Worm (Caenorhabditis elegans) whole organism, early embryonic: Measurements from ENCODE around the gene immp-2.
A peak's percentile ranks its signal among the peaks of the same experiment; 100 is the strongest.

ENCODE experiments used
- B0310.2 ChIP-seq: sonication (generic microtip); optimal IDR thresholded peaks from 2 replicates; lab custom pipeline; 2016; ENCODE audit warnings: mild to moderate bottlenecking, missing genetic modification characterization, missing compliant biosample characterization
- F13C5.2 ChIP-seq: sonication (generic microtip); optimal IDR thresholded peaks from 2 replicates; lab custom pipeline; 2017; ENCODE audit warnings: mild to moderate bottlenecking, missing genetic modification characterization, inconsistent platforms, missing compliant biosample characterization
- aly-1 ChIP-seq: sonication (generic microtip); optimal IDR thresholded peaks from 2 replicates; lab custom pipeline; 2016; ENCODE audit warnings: missing genetic modification characterization, missing compliant biosample characterization
- ama-1 ChIP-seq: fragments of 150-350 bp; optimal IDR thresholded peaks from 2 replicates; lab custom pipeline; 2014
- ceh-13 ChIP-seq: fragments of 200-800 bp; sonication (Bioruptor generic); optimal IDR thresholded peaks from 2 replicates; lab custom pipeline; 2018; ENCODE audit warnings: mild to moderate bottlenecking, missing genetic modification characterization, missing compliant biosample characterization
- ceh-36 ChIP-seq: sonication (generic microtip); optimal IDR thresholded peaks from 2 replicates; lab custom pipeline; 2016; ENCODE audit warnings: missing genetic modification characterization, inconsistent platforms, missing compliant biosample characterization
- ets-7 ChIP-seq: sonication (generic microtip); optimal IDR thresholded peaks from 2 replicates; lab custom pipeline; 2016; ENCODE audit warnings: missing genotype, missing genetic modification characterization, missing compliant biosample characterization
- flt-1 ChIP-seq: fragments of 200-800 bp; sonication (Bioruptor generic); IDR thresholded peaks from 2 replicates; pipeline ENCODE4 v1.3.6; 2022; ENCODE audit warnings: missing genetic modification characterization, missing compliant biosample characterization
- hmbx-1 ChIP-seq: sonication (generic microtip); optimal IDR thresholded peaks from 2 replicates; lab custom pipeline; 2016; ENCODE audit warnings: mild to moderate bottlenecking, missing genetic modification characterization, missing compliant biosample characterization
- hmg-4 ChIP-seq: fragments of 200-800 bp; sonication (Bioruptor generic); optimal IDR thresholded peaks from 2 replicates; lab custom pipeline; 2018; ENCODE audit warnings: mild to moderate bottlenecking, missing genetic modification characterization, missing compliant biosample characterization
- hnd-1 ChIP-seq: sonication (generic microtip); optimal IDR thresholded peaks from 2 replicates; lab custom pipeline; 2016; ENCODE audit warnings: missing genetic modification characterization, missing compliant biosample characterization
- pes-1 ChIP-seq: fragments of 200-800 bp; sonication (Bioruptor generic); IDR thresholded peaks from 2 replicates; pipeline ENCODE4 v1.3.6; 2022; ENCODE audit warnings: missing genetic modification reagents, missing genetic modification characterization, missing compliant biosample characterization
- scrt-1 ChIP-seq: fragments of 200-800 bp; sonication (Bioruptor generic); IDR thresholded peaks from 2 replicates; pipeline ENCODE4 v1.3.6; 2022; ENCODE audit warnings: missing genetic modification characterization, missing compliant biosample characterization
- sea-1 ChIP-seq: fragments of 200-800 bp; sonication (Bioruptor generic); conservative IDR thresholded peaks from 2 replicates; pipeline ENCODE4 v1.3.6; 2022; ENCODE audit warnings: missing genetic modification characterization, missing compliant biosample characterization
- tbx-11 ChIP-seq: fragments of 200-800 bp; sonication (Bioruptor generic); IDR thresholded peaks from 2 replicates; pipeline ENCODE4 v1.3.6; 2022; ENCODE audit warnings: missing genetic modification characterization, missing compliant biosample characterization
- tbx-37 ChIP-seq: fragments of 200-800 bp; sonication (Bioruptor generic); conservative IDR thresholded peaks from 2 replicates; pipeline ENCODE4 v1.3.6; 2022; ENCODE audit warnings: missing genetic modification reagents, missing genetic modification characterization, missing compliant biosample characterization
- tra-4 ChIP-seq: sonication (generic microtip); optimal IDR thresholded peaks from 2 replicates; lab custom pipeline; 2017; ENCODE audit warnings: missing genetic modification characterization, missing compliant biosample characterization

Gene immp-2

ce11 chrIV:972401-972800, 33.3 kb downstream of the immp-2 start:
- TF ChIP-seq scrt-1 (GFP tag; lab: Robert Waterston, UW) (no peak), hmg-4 (no peak), ama-1 (lab: Kevin White, UChicago) (no peak), aly-1 (tag; lab: Kevin White, UChicago) (no peak), F13C5.2 (no peak), tra-4 (no peak), tbx-37 (GFP tag; lab: Robert Waterston, UW) (no peak), flt-1 (no peak), hmbx-1 (tag; lab: Kevin White, UChicago) (no peak), tbx-11 (GFP tag; lab: Robert Waterston, UW) (no peak), pes-1 (no peak), ceh-13 (no peak)

- TF ChIP-seq F13C5.2 (no peak), ceh-36 (no peak), aly-1 (tag; lab: Kevin White, UChicago) (no peak)
These were observed 34.5 kb downstream of the immp-2 start for ce11 chrIV:971122-971521.

- TF ChIP-seq tbx-11 (GFP tag; lab: Robert Waterston, UW): no peak
- TF ChIP-seq tbx-37 (GFP tag; lab: Robert Waterston, UW): no peak
- TF ChIP-seq ceh-36: no peak
- TF ChIP-seq tra-4: no peak
- TF ChIP-seq flt-1: no peak
- TF ChIP-seq ets-7: no peak
These were observed 43.8 kb downstream of the immp-2 start for ce11 chrIV:961862-962261.

- TF ChIP-seq pes-1: no peak
- no peak for TF ChIP-seq ceh-36
- no peak for TF ChIP-seq aly-1 (tag; lab: Kevin White, UChicago)
- no peak for TF ChIP-seq ceh-13
- TF ChIP-seq scrt-1 (GFP tag; lab: Robert Waterston, UW): no peak
- no peak for TF ChIP-seq sea-1 (GFP tag; lab: Robert Waterston, UW)
These were observed 45.5 kb downstream of the immp-2 start for ce11 chrIV:960177-960576.

ce11 chrIV:959221-959620, 46.4 kb downstream of the immp-2 start, which contains the start of gene plx-1:
Gene plx-1, plus strand, starts transcription at chrIV:959521.
- TF ChIP-seq tbx-11 (GFP tag; lab: Robert Waterston, UW): no peak
- TF ChIP-seq ceh-13: no peak
- TF ChIP-seq pes-1: no peak
- no peak for TF ChIP-seq B0310.2 (tag; lab: Kevin White, UChicago)
- TF ChIP-seq tra-4: no peak
- no peak for TF ChIP-seq F13C5.2
- no peak for TF ChIP-seq tbx-37 (GFP tag; lab: Robert Waterston, UW)
- no peak for TF ChIP-seq flt-1
- TF ChIP-seq hnd-1 (tag; lab: Kevin White, UChicago): no peak
- TF ChIP-seq hmg-4: no peak
- no peak for TF ChIP-seq ets-7

ce11 chrIV:957820-958219, 47.8 kb downstream of the immp-2 start:
- TF ChIP-seq hmg-4 (peak; percentile 53), hmbx-1 (tag; lab: Kevin White, UChicago) (no peak)
